Fruit fly (Drosophila melanogaster) whole organism, embryonic: Measurements from ENCODE around the gene CG42554.

ENCODE experiments used
- Abd-B ChIP-seq: fragments of 200-800 bp; sonication (Bioruptor generic); optimal IDR thresholded peaks from 2 replicates; lab custom pipeline; 2018; ENCODE audit warnings: missing biosample characterization, mild to moderate bottlenecking, missing genetic modification characterization, moderate library complexity
- CG11456 ChIP-seq: fragments of 200-800 bp; sonication (Bioruptor generic); IDR thresholded peaks from 3 replicates; pipeline ENCODE4 v1.3.6; 2022; ENCODE audit warnings: missing biosample characterization, missing genetic modification characterization
- CG12299 ChIP-seq: fragments of 200-800 bp; sonication (Bioruptor generic); optimal IDR thresholded peaks from 2 replicates; lab custom pipeline; 2018; ENCODE audit warnings: missing biosample characterization, mild to moderate bottlenecking, missing genetic modification characterization
- CG12391 ChIP-seq: fragments of 200-800 bp; sonication (Bioruptor generic); optimal IDR thresholded peaks from 3 replicates; lab custom pipeline; 2018; ENCODE audit warnings: missing biosample characterization, mild to moderate bottlenecking, missing genetic modification characterization, moderate library complexity
- CG1647 ChIP-seq: fragments of 200-800 bp; sonication (Bioruptor generic); optimal IDR thresholded peaks from 3 replicates; lab custom pipeline; 2016; ENCODE audit warnings: missing biosample characterization, missing genetic modification characterization
- CG17328 ChIP-seq: fragments of 200-800 bp; sonication (Bioruptor generic); IDR thresholded peaks from 2 replicates; pipeline ENCODE4 v1.3.6; 2022; ENCODE audit warnings: missing biosample characterization, missing genetic modification characterization
- CG2120 ChIP-seq: fragments of 200-800 bp; sonication (Bioruptor generic); optimal IDR thresholded peaks from 3 replicates; lab custom pipeline; 2016; ENCODE audit warnings: missing biosample characterization, missing genetic modification characterization
- CG2678 ChIP-seq: fragments of 200-800 bp; sonication (Bioruptor generic); optimal IDR thresholded peaks from 3 replicates; lab custom pipeline; 2019; ENCODE audit warnings: missing biosample characterization, mild to moderate bottlenecking, missing genetic modification characterization, moderate library complexity
- CG2875 ChIP-seq: fragments of 200-800 bp; sonication (Bioruptor generic); optimal IDR thresholded peaks from 2 replicates; lab custom pipeline; 2017; ENCODE audit warnings: missing biosample characterization, mild to moderate bottlenecking, missing genetic modification characterization, missing genetic modification reagents
- CG33557 ChIP-seq: fragments of 200-800 bp; sonication (Bioruptor generic); optimal IDR thresholded peaks from 2 replicates; lab custom pipeline; 2019; ENCODE audit warnings: missing biosample characterization, mild to moderate bottlenecking, missing genetic modification characterization, moderate library complexity
- CG3838 ChIP-seq: fragments of 200-800 bp; sonication (Bioruptor generic); optimal IDR thresholded peaks from 3 replicates; lab custom pipeline; 2016; ENCODE audit warnings: missing biosample characterization, missing genetic modification characterization
- CG5245 ChIP-seq: fragments of 200-800 bp; sonication (Bioruptor generic); optimal IDR thresholded peaks from 3 replicates; lab custom pipeline; 2016; ENCODE audit warnings: missing biosample characterization, missing genetic modification characterization
- CG7357 ChIP-seq: fragments of 200-800 bp; sonication (Bioruptor generic); IDR thresholded peaks from 3 replicates; pipeline ENCODE4 v1.3.6; 2022; ENCODE audit warnings: missing biosample characterization, missing genetic modification characterization
- CG8388 ChIP-seq: fragments of 200-800 bp; sonication (Bioruptor generic); optimal IDR thresholded peaks from 2 replicates; lab custom pipeline; 2019; ENCODE audit warnings: missing biosample characterization, mild to moderate bottlenecking, missing genetic modification characterization, moderate library complexity
- CG9797 ChIP-seq: fragments of 200-800 bp; sonication (Bioruptor generic); optimal IDR thresholded peaks from 3 replicates; lab custom pipeline; 2018; ENCODE audit warnings: missing biosample characterization, mild to moderate bottlenecking, missing genetic modification characterization
- CTCF ChIP-seq: fragments of 200-800 bp; sonication (Bioruptor generic); optimal IDR thresholded peaks from 2 replicates; lab custom pipeline; 2017; ENCODE audit warnings: missing biosample characterization, mild to moderate bottlenecking, missing genetic modification characterization, moderate library complexity
- Chrac-16 ChIP-seq: fragments of 200-800 bp; sonication (Bioruptor generic); optimal IDR thresholded peaks from 3 replicates; lab custom pipeline; 2016; ENCODE audit warnings: missing biosample characterization, missing genetic modification characterization
- D19B ChIP-seq: fragments of 200-800 bp; sonication (Bioruptor generic); optimal IDR thresholded peaks from 2 replicates; lab custom pipeline; 2017; ENCODE audit warnings: missing biosample characterization, mild to moderate bottlenecking, missing genetic modification characterization
- H15 ChIP-seq: fragments of 200-800 bp; sonication (Bioruptor generic); IDR thresholded peaks from 3 replicates; pipeline ENCODE4 v1.3.6; 2022; ENCODE audit warnings: missing biosample characterization, missing genetic modification characterization
- HHEX ChIP-seq: fragments of 200-800 bp; sonication (Bioruptor generic); optimal IDR thresholded peaks from 3 replicates; lab custom pipeline; 2017; ENCODE audit warnings: missing biosample characterization, mild to moderate bottlenecking, missing genetic modification characterization, missing genetic modification reagents
- Hr78 ChIP-seq, 2 experiments: fragments of 200-800 bp in 1 of 2; fragments of >200 bp in 1 of 2; sonication (Bioruptor generic) in 1 of 2; optimal IDR thresholded peaks; 2 replicates each; lab custom pipeline; 2017 to 2019; ENCODE audit warnings: missing biosample characterization in 2 of 2, missing genetic modification characterization in 2 of 2, mild to moderate bottlenecking in 1 of 2, moderate library complexity in 1 of 2
- MTF-1 ChIP-seq: fragments of 200-800 bp; sonication (Bioruptor generic); optimal IDR thresholded peaks from 2 replicates; lab custom pipeline; 2018; ENCODE audit warnings: missing biosample characterization, mild to moderate bottlenecking, missing genetic modification characterization, borderline replicate concordance
- ac ChIP-seq: fragments of 200-800 bp; sonication (Bioruptor generic); optimal IDR thresholded peaks from 3 replicates; lab custom pipeline; 2017; ENCODE audit warnings: missing biosample characterization, mild to moderate bottlenecking, missing genetic modification characterization
- ase ChIP-seq: fragments of 200-800 bp; sonication (Bioruptor generic); IDR thresholded peaks from 3 replicates; pipeline ENCODE4 v1.3.6; 2022; ENCODE audit warnings: missing biosample characterization, missing genetic modification characterization
- ato ChIP-seq: fragments of 200-800 bp; sonication (Bioruptor generic); IDR thresholded peaks from 2 replicates; pipeline ENCODE4 v1.3.6; 2022; ENCODE audit warnings: missing biosample characterization, missing genetic modification characterization; ENCODE audit not compliant: partially characterized antibody
- cad ChIP-seq: fragments of >200 bp; optimal IDR thresholded peaks from 2 replicates; lab custom pipeline; 2017; ENCODE audit warnings: missing biosample characterization, missing genetic modification characterization
- cato ChIP-seq: fragments of 200-800 bp; sonication (Bioruptor generic); optimal IDR thresholded peaks from 2 replicates; lab custom pipeline; 2016; ENCODE audit warnings: missing biosample characterization, missing genetic modification characterization, borderline replicate concordance
- chm ChIP-seq: fragments of 200-800 bp; sonication (Bioruptor generic); IDR thresholded peaks from 2 replicates; pipeline ENCODE4 v1.3.6; 2022; ENCODE audit warnings: missing biosample characterization, missing genetic modification characterization
- gce ChIP-seq: fragments of 200-800 bp; sonication (Bioruptor generic); IDR thresholded peaks from 3 replicates; pipeline ENCODE4 v1.3.6; 2022; ENCODE audit warnings: missing biosample characterization, missing genetic modification characterization
- her ChIP-seq: fragments of 200-800 bp; sonication (Bioruptor generic); optimal IDR thresholded peaks from 2 replicates; lab custom pipeline; 2016; ENCODE audit warnings: missing biosample characterization, missing genetic modification characterization
- hkb ChIP-seq, 2 experiments: fragments of 200-800 bp in 1 of 2; fragments of >200 bp in 1 of 2; sonication (Bioruptor generic) in 1 of 2; IDR thresholded peaks in 1 of 2; optimal IDR thresholded peaks in 1 of 2; 2 replicates each; pipeline versions ENCODE4 v1.3.6 to Lab custom; 2017 to 2022; ENCODE audit warnings: missing biosample characterization in 1 of 2, missing genetic modification characterization in 1 of 2
- lola ChIP-seq, 3 experiments: fragments of >200 bp in 2 of 3; fragments of 200-800 bp in 1 of 3; sonication (Bioruptor generic) in 1 of 3; optimal IDR thresholded peaks; 2 replicates each; lab custom pipeline; 2017 to 2019; ENCODE audit warnings: missing biosample characterization in 3 of 3, missing genetic modification characterization in 3 of 3, mild to moderate bottlenecking in 1 of 3, moderate library complexity in 1 of 3
- mam ChIP-seq: fragments of 200-800 bp; sonication (Bioruptor generic); optimal IDR thresholded peaks from 3 replicates; lab custom pipeline; 2016; ENCODE audit warnings: missing biosample characterization, missing genetic modification characterization
- nerfin-2 ChIP-seq: fragments of 200-800 bp; sonication (Bioruptor generic); IDR thresholded peaks from 2 replicates; pipeline ENCODE4 v1.3.6; 2022; ENCODE audit warnings: missing biosample characterization, missing genetic modification characterization; ENCODE audit not compliant: partially characterized antibody
- nmo ChIP-seq: fragments of 200-800 bp; sonication (Bioruptor generic); optimal IDR thresholded peaks from 2 replicates; lab custom pipeline; 2018; ENCODE audit warnings: missing biosample characterization, mild to moderate bottlenecking, missing genetic modification characterization, moderate library complexity
- onecut ChIP-seq: fragments of 200-800 bp; sonication (Bioruptor generic); IDR thresholded peaks from 2 replicates; pipeline ENCODE4 v1.3.6; 2022; ENCODE audit warnings: missing biosample characterization, missing genetic modification characterization
- pb ChIP-seq: fragments of 200-800 bp; sonication (Bioruptor generic); optimal IDR thresholded peaks from 3 replicates; lab custom pipeline; 2016; ENCODE audit warnings: missing biosample characterization, missing genetic modification characterization
- row ChIP-seq: fragments of 200-800 bp; sonication (Bioruptor generic); IDR thresholded peaks from 3 replicates; pipeline ENCODE4 v1.3.6; 2022; ENCODE audit warnings: missing biosample characterization, missing genetic modification characterization
- sens ChIP-seq: fragments of 200-800 bp; sonication (Bioruptor generic); peaks from one replicate; lab custom pipeline; 2016; ENCODE audit warnings: missing biosample characterization, missing genetic modification characterization
- slbo ChIP-seq: fragments of 200-800 bp; sonication (Bioruptor generic); IDR thresholded peaks from 2 replicates; pipeline ENCODE4 v1.3.6; 2022; ENCODE audit warnings: missing biosample characterization, missing genetic modification characterization
- unc-4 ChIP-seq: fragments of 200-800 bp; sonication (Bioruptor generic); IDR thresholded peaks from 2 replicates; pipeline ENCODE4 v1.3.6; 2022; ENCODE audit warnings: missing biosample characterization, missing genetic modification characterization; ENCODE audit not compliant: partially characterized antibody
- unpg ChIP-seq: fragments of 200-800 bp; sonication (Bioruptor generic); optimal IDR thresholded peaks from 3 replicates; lab custom pipeline; 2018; ENCODE audit warnings: missing biosample characterization, mild to moderate bottlenecking, missing genetic modification characterization, moderate library complexity
- wdn ChIP-seq: fragments of 200-800 bp; sonication (Bioruptor generic); IDR thresholded peaks from 2 replicates; pipeline ENCODE4 v1.3.6; 2022; ENCODE audit warnings: missing biosample characterization, missing genetic modification characterization
- wek ChIP-seq: fragments of 200-800 bp; sonication (Bioruptor generic); optimal IDR thresholded peaks from 3 replicates; lab custom pipeline; 2018; ENCODE audit warnings: missing biosample characterization, mild to moderate bottlenecking, missing genetic modification characterization, moderate library complexity

The CG42554 gene

dm6 chr3L:785726-786351 is 49.6 kb upstream of the CG42554 start (continued):
- TF ChIP-seq ato (GFP tag; lab: Robert Waterston, UW), result no peak
- TF ChIP-seq hkb (optimal IDR thresholded peaks at IDR 0.05; lab: Kevin White, UChicago), result no peak
- TF ChIP-seq hkb (GFP tag; IDR thresholded peaks at IDR 0.05; lab: Robert Waterston, UW), result no peak
- TF ChIP-seq lola (GFP tag; optimal IDR thresholded peaks at IDR 0.05; lab: Kevin White, UChicago), result no peak
- TF ChIP-seq Abd-B (GFP tag; lab: Kevin White, UChicago), result no peak
- no peak for TF ChIP-seq CG12299 (tag; lab: Kevin White, UChicago)
- TF ChIP-seq wdn (GFP tag; lab: Robert Waterston, UW), result no peak
- TF ChIP-seq CG2120 (GFP tag; lab: Kevin White, UChicago), result no peak
- TF ChIP-seq slbo (GFP tag; lab: Robert Waterston, UW), result 0 out of 2 replicates have a peak, but pooled peaks have one; percentile 4
- TF ChIP-seq pb (GFP tag; lab: Kevin White, UChicago), result no peak
- TF ChIP-seq ac (GFP tag; lab: Kevin White, UChicago), result no peak
- no peak for TF ChIP-seq onecut (GFP tag; lab: Robert Waterston, UW)
- TF ChIP-seq unc-4 (GFP tag; lab: Robert Waterston, UW), result no peak
- no peak for TF ChIP-seq cato
- TF ChIP-seq ase (GFP tag; lab: Robert Waterston, UW), result no peak
- TF ChIP-seq mam, result no peak
- no peak for TF ChIP-seq CTCF (GFP tag; lab: Kevin White, UChicago)
- no peak for TF ChIP-seq Chrac-16 (GFP tag; lab: Kevin White, UChicago)
- TF ChIP-seq unpg (GFP tag; lab: Kevin White, UChicago), result peak; percentile 15
- no peak for TF ChIP-seq HHEX (GFP tag; lab: Kevin White, UChicago)
- TF ChIP-seq gce (GFP tag; lab: Robert Waterston, UW), result no peak
- TF ChIP-seq CG8388 (GFP tag; lab: Kevin White, UChicago), result peak; percentile 19
- 0 out of 3 replicates have a peak, but pooled peaks have one; percentile 24 for TF ChIP-seq H15
- peak; percentile 4 for TF ChIP-seq nmo (GFP tag; lab: Kevin White, UChicago)
- TF ChIP-seq nerfin-2, result no peak
- TF ChIP-seq chm (GFP tag; lab: Robert Waterston, UW), result no peak
- no peak for TF ChIP-seq CG33557 (GFP tag; lab: Kevin White, UChicago)
- TF ChIP-seq sens, result peak; percentile 24
- no peak for TF ChIP-seq CG5245 (GFP tag; lab: Kevin White, UChicago)
- no peak for TF ChIP-seq MTF-1
- TF ChIP-seq CG7357 (GFP tag; lab: Robert Waterston, UW), result no peak
- TF ChIP-seq CG17328 (GFP tag; lab: Robert Waterston, UW), result no peak
- peak; percentile 31; the same call in 1 of the 3 replicates for TF ChIP-seq row (GFP tag; lab: Robert Waterston, UW)
- TF ChIP-seq wek (GFP tag; lab: Kevin White, UChicago), result no peak
- no peak for TF ChIP-seq CG9797
- TF ChIP-seq D19B (GFP tag; lab: Kevin White, UChicago), result no peak
- TF ChIP-seq CG2678 (tag; lab: Kevin White, UChicago), result peak; percentile 20
- no peak for TF ChIP-seq cad (GFP tag; lab: Kevin White, UChicago)
- TF ChIP-seq CG1647 (GFP tag; lab: Kevin White, UChicago), result no peak
- TF ChIP-seq Hr78 (GFP tag; optimal IDR thresholded peaks at IDR 0.05; lab: Kevin White, UChicago), result no peak
- TF ChIP-seq CG3838, result no peak
- no peak for TF ChIP-seq CG12391 (tag; lab: Kevin White, UChicago)
- TF ChIP-seq CG11456 (GFP tag; lab: Robert Waterston, UW), result no peak
- TF ChIP-seq CG2875 (GFP tag; lab: Kevin White, UChicago), result no peak
- TF ChIP-seq her (GFP tag; lab: Kevin White, UChicago), result no peak
